Fruit fly (Drosophila melanogaster) whole organism, embryonic: ENCODE results near the gene Ice2.

Experiments
- Abd-B ChIP-seq: fragments of 200-800 bp; sonication (Bioruptor generic); optimal IDR thresholded peaks from 2 replicates; lab custom pipeline; 2018; ENCODE audit warnings: missing biosample characterization, mild to moderate bottlenecking, missing genetic modification characterization, moderate library complexity
- CG10267 ChIP-seq: fragments of 200-800 bp; sonication (Bioruptor generic); optimal IDR thresholded peaks from 2 replicates; lab custom pipeline; 2018; ENCODE audit warnings: missing biosample characterization, mild to moderate bottlenecking, missing genetic modification characterization, moderate library complexity
- CG10321 ChIP-seq: fragments of 200-800 bp; sonication (Bioruptor generic); IDR thresholded peaks from 2 replicates; pipeline ENCODE4 v1.3.6; 2022; ENCODE audit warnings: missing biosample characterization, missing genetic modification characterization
- CG12071 ChIP-seq: fragments of 200-800 bp; sonication (Bioruptor generic); optimal IDR thresholded peaks from 3 replicates; lab custom pipeline; 2018; ENCODE audit warnings: missing biosample characterization, mild to moderate bottlenecking, missing genetic modification characterization
- CG12104 ChIP-seq: fragments of 200-800 bp; sonication (Bioruptor generic); optimal IDR thresholded peaks from 3 replicates; lab custom pipeline; 2016; ENCODE audit warnings: missing biosample characterization, missing genetic modification characterization
- CG12299 ChIP-seq: fragments of 200-800 bp; sonication (Bioruptor generic); optimal IDR thresholded peaks from 2 replicates; lab custom pipeline; 2018; ENCODE audit warnings: missing biosample characterization, mild to moderate bottlenecking, missing genetic modification characterization
- CG12659 ChIP-seq: fragments of 200-800 bp; sonication (Bioruptor generic); optimal IDR thresholded peaks from 3 replicates; lab custom pipeline; 2017; ENCODE audit warnings: mild to moderate bottlenecking, missing biosample characterization, missing genetic modification reagents, missing genetic modification characterization
- CG13287 ChIP-seq: fragments of 200-800 bp; sonication (Bioruptor generic); IDR thresholded peaks from 2 replicates; pipeline ENCODE4 v1.3.6; 2022; ENCODE audit warnings: missing biosample characterization, missing genetic modification characterization; ENCODE audit not compliant: partially characterized antibody
- CG14050 ChIP-seq: fragments of 200-800 bp; sonication (Bioruptor generic); IDR thresholded peaks from 3 replicates; pipeline ENCODE4 v1.3.6; 2022; ENCODE audit warnings: missing biosample characterization, missing genetic modification characterization
- CG15514 ChIP-seq: fragments of 200-800 bp; sonication (Bioruptor generic); optimal IDR thresholded peaks from 3 replicates; lab custom pipeline; 2017; ENCODE audit warnings: missing biosample characterization, missing genetic modification characterization, mild to moderate bottlenecking, moderate library complexity, missing genetic modification reagents
- CG2712 ChIP-seq: fragments of 200-800 bp; optimal IDR thresholded peaks from 3 replicates; lab custom pipeline; 2019; ENCODE audit warnings: missing biosample characterization, mild to moderate bottlenecking, missing genetic modification characterization, moderate library complexity
- CG3163 ChIP-seq: fragments of 200-800 bp; sonication (Bioruptor generic); optimal IDR thresholded peaks from 3 replicates; lab custom pipeline; 2016; ENCODE audit warnings: missing biosample characterization, missing genetic modification characterization
- CG33213 ChIP-seq: fragments of 200-800 bp; sonication (Bioruptor generic); optimal IDR thresholded peaks from 3 replicates; lab custom pipeline; 2016; ENCODE audit warnings: missing biosample characterization, missing genetic modification characterization
- CG6175 ChIP-seq: fragments of 200-800 bp; sonication (Bioruptor generic); IDR thresholded peaks from 3 replicates; pipeline ENCODE4 v1.3.6; 2022; ENCODE audit warnings: missing biosample characterization, missing genetic modification characterization
- CG7839 ChIP-seq: fragments of 200-800 bp; sonication (Bioruptor generic); optimal IDR thresholded peaks from 3 replicates; lab custom pipeline; 2018; ENCODE audit warnings: missing biosample characterization, mild to moderate bottlenecking, missing genetic modification characterization, moderate library complexity
- Chrac-16 ChIP-seq: fragments of 200-800 bp; sonication (Bioruptor generic); optimal IDR thresholded peaks from 3 replicates; lab custom pipeline; 2016; ENCODE audit warnings: missing biosample characterization, missing genetic modification characterization
- CoRest ChIP-seq: fragments of 200-800 bp; sonication (Bioruptor generic); optimal IDR thresholded peaks from 3 replicates; lab custom pipeline; 2018; ENCODE audit warnings: missing biosample characterization, mild to moderate bottlenecking, missing genetic modification characterization, moderate library complexity
- Dp ChIP-seq: fragments of 200-800 bp; sonication (Bioruptor generic); optimal IDR thresholded peaks from 2 replicates; lab custom pipeline; 2018; ENCODE audit warnings: missing biosample characterization, mild to moderate bottlenecking, missing genetic modification characterization, moderate library complexity
- Hr39 ChIP-seq: fragments of >200 bp; optimal IDR thresholded peaks from 2 replicates; lab custom pipeline; 2017
- Hsf ChIP-seq: fragments of 200-800 bp; sonication (Bioruptor generic); optimal IDR thresholded peaks from 3 replicates; lab custom pipeline; 2016; ENCODE audit warnings: missing biosample characterization, missing genetic modification characterization
- Med ChIP-seq: fragments of 200-800 bp; sonication (Bioruptor generic); peaks from one replicate; lab custom pipeline; 2016; ENCODE audit warnings: missing biosample characterization, missing genetic modification characterization, mild to moderate bottlenecking, inconsistent platforms, moderate library complexity
- Opbp ChIP-seq: fragments of 200-800 bp; sonication (Bioruptor generic); IDR thresholded peaks from 3 replicates; pipeline ENCODE4 v1.3.6; 2022; ENCODE audit warnings: missing biosample characterization, missing genetic modification characterization; ENCODE audit not compliant: partially characterized antibody
- Side ChIP-seq: fragments of 200-800 bp; sonication (Bioruptor generic); optimal IDR thresholded peaks from 2 replicates; lab custom pipeline; 2016; ENCODE audit warnings: missing biosample characterization, missing genetic modification characterization
- Sry-δ ChIP-seq: fragments of 200-800 bp; sonication (Bioruptor generic); optimal IDR thresholded peaks from 2 replicates; lab custom pipeline; 2016; ENCODE audit warnings: missing biosample characterization, missing genetic modification characterization
- Tbp ChIP-seq: fragments of >200 bp; optimal IDR thresholded peaks from 2 replicates; lab custom pipeline; 2018; ENCODE audit warnings: missing biosample characterization, missing genetic modification characterization
- Trl ChIP-seq, 3 experiments: fragments of >200 bp in 2 of 3; fragments of 200-800 bp in 1 of 3; sonication (Bioruptor generic) in 1 of 3; optimal IDR thresholded peaks; 2 replicates in 1 of 3; 3 replicates in 2 of 3; lab custom pipeline; 2016 to 2017; ENCODE audit warnings: missing biosample characterization in 1 of 3, missing genetic modification characterization in 1 of 3
- Vsx1 ChIP-seq: fragments of 200-800 bp; sonication (Bioruptor generic); optimal IDR thresholded peaks from 2 replicates; lab custom pipeline; 2017; ENCODE audit warnings: missing biosample characterization, mild to moderate bottlenecking, missing genetic modification characterization, missing genetic modification reagents
- ash1 ChIP-seq: fragments of 200-800 bp; sonication (Bioruptor generic); optimal IDR thresholded peaks from 2 replicates; lab custom pipeline; 2018; ENCODE audit warnings: missing biosample characterization, mild to moderate bottlenecking, missing genetic modification characterization
- bcd ChIP-seq: fragments of 200-800 bp; sonication (Bioruptor generic); optimal IDR thresholded peaks from 2 replicates; lab custom pipeline; 2017; ENCODE audit warnings: missing biosample characterization, mild to moderate bottlenecking, missing genetic modification characterization
- dpn ChIP-seq, 2 experiments: fragments of 200-800 bp; sonication (Bioruptor generic); optimal IDR thresholded peaks; 3 replicates each; lab custom pipeline; 2016; ENCODE audit warnings: missing biosample characterization in 2 of 2, missing genetic modification characterization in 2 of 2
- esg ChIP-seq: fragments of 200-800 bp; sonication (Bioruptor generic); conservative IDR thresholded peaks from 2 replicates; pipeline ENCODE4 v1.3.6; 2022; ENCODE audit warnings: missing biosample characterization, missing genetic modification characterization
- ewg ChIP-seq: fragments of 200-800 bp; sonication (Bioruptor generic); optimal IDR thresholded peaks from 3 replicates; lab custom pipeline; 2017; ENCODE audit warnings: mild to moderate bottlenecking, missing biosample characterization, missing genetic modification reagents, missing genetic modification characterization
- gsb-n ChIP-seq: fragments of 200-800 bp; sonication (Bioruptor generic); optimal IDR thresholded peaks from 3 replicates; lab custom pipeline; 2018; ENCODE audit warnings: missing biosample characterization, mild to moderate bottlenecking, missing genetic modification characterization
- jigr1 ChIP-seq: fragments of 200-800 bp; sonication (Bioruptor generic); IDR thresholded peaks from 3 replicates; pipeline ENCODE4 v1.3.6; 2022; ENCODE audit warnings: missing biosample characterization, missing genetic modification characterization
- kni ChIP-seq: fragments of 200-800 bp; sonication (Bioruptor generic); optimal IDR thresholded peaks from 3 replicates; lab custom pipeline; 2017; ENCODE audit warnings: mild to moderate bottlenecking, missing biosample characterization, missing genetic modification reagents, missing genetic modification characterization
- lilli ChIP-seq: fragments of 200-800 bp; sonication (Bioruptor generic); optimal IDR thresholded peaks from 3 replicates; lab custom pipeline; 2016; ENCODE audit warnings: missing biosample characterization, missing genetic modification characterization
- phol ChIP-seq: fragments of 200-800 bp; sonication (Bioruptor generic); optimal IDR thresholded peaks from 3 replicates; lab custom pipeline; 2018; ENCODE audit warnings: missing biosample characterization, mild to moderate bottlenecking, missing genetic modification characterization, moderate library complexity
- pnt ChIP-seq: fragments of 200-800 bp; sonication (Bioruptor generic); optimal IDR thresholded peaks from 3 replicates; lab custom pipeline; 2016; ENCODE audit warnings: missing biosample characterization, missing genetic modification characterization
- row ChIP-seq: fragments of 200-800 bp; sonication (Bioruptor generic); IDR thresholded peaks from 3 replicates; pipeline ENCODE4 v1.3.6; 2022; ENCODE audit warnings: missing biosample characterization, missing genetic modification characterization
- seq ChIP-seq: fragments of 200-800 bp; sonication (Bioruptor generic); IDR thresholded peaks from 2 replicates; pipeline ENCODE4 v1.3.6; 2022; ENCODE audit warnings: missing biosample characterization, missing genetic modification characterization
- shn ChIP-seq: fragments of 200-800 bp; sonication (Bioruptor generic); optimal IDR thresholded peaks from 3 replicates; lab custom pipeline; 2016; ENCODE audit warnings: missing biosample characterization, missing genetic modification characterization
- sna ChIP-seq: fragments of 200-800 bp; sonication (Bioruptor generic); IDR thresholded peaks from 2 replicates; pipeline ENCODE4 v1.3.6; 2022; ENCODE audit warnings: missing biosample characterization, missing genetic modification characterization; ENCODE audit not compliant: partially characterized antibody
- sob ChIP-seq: fragments of 200-800 bp; sonication (Bioruptor generic); IDR thresholded peaks from 2 replicates; pipeline ENCODE4 v1.3.6; 2022; ENCODE audit warnings: missing biosample characterization, missing genetic modification characterization
- tin ChIP-seq: fragments of 200-800 bp; sonication (Bioruptor generic); optimal IDR thresholded peaks from 3 replicates; lab custom pipeline; 2016; ENCODE audit warnings: missing biosample characterization, missing genetic modification characterization
- tna ChIP-seq: fragments of 200-800 bp; sonication (Bioruptor generic); IDR thresholded peaks from 2 replicates; pipeline ENCODE4 v1.3.6; 2022; ENCODE audit warnings: missing biosample characterization, missing genetic modification characterization; ENCODE audit not compliant: partially characterized antibody
- trem ChIP-seq: fragments of 200-800 bp; optimal IDR thresholded peaks from 3 replicates; lab custom pipeline; 2019; ENCODE audit warnings: missing biosample characterization, mild to moderate bottlenecking, missing genetic modification characterization, moderate library complexity
- ttk ChIP-seq: fragments of 200-800 bp; sonication (Bioruptor generic); IDR thresholded peaks from 2 replicates; pipeline ENCODE4 v2.1.2; 2022; ENCODE audit warnings: missing biosample characterization, missing genetic modification characterization
- unc-4 ChIP-seq: fragments of 200-800 bp; sonication (Bioruptor generic); IDR thresholded peaks from 2 replicates; pipeline ENCODE4 v1.3.6; 2022; ENCODE audit warnings: missing biosample characterization, missing genetic modification characterization; ENCODE audit not compliant: partially characterized antibody
- usp ChIP-seq: fragments of >200 bp; optimal IDR thresholded peaks from 2 replicates; lab custom pipeline; 2017; ENCODE audit warnings: missing biosample characterization, missing genetic modification characterization
- zfh2 ChIP-seq: fragments of 200-800 bp; sonication (Bioruptor generic); optimal IDR thresholded peaks from 2 replicates; lab custom pipeline; 2016; ENCODE audit warnings: missing biosample characterization, missing genetic modification characterization

Gene Ice2

dm6 chr3R:21155931-21156488 lies 26.0 kb downstream of the Ice2 start (continued):
- TF ChIP-seq sob, result no peak
- TF ChIP-seq CG6175 (GFP tag; lab: Robert Waterston, UW), result no peak
- TF ChIP-seq ewg (GFP tag; lab: Kevin White, UChicago), result no peak
- peak; percentile 3 for TF ChIP-seq pnt (GFP tag; lab: Kevin White, UChicago)
- peak; percentile 53; the same call in 1 of the 2 replicates for TF ChIP-seq tna (GFP tag; lab: Robert Waterston, UW)
- peak; percentile 82 for TF ChIP-seq CG33213 (GFP tag; lab: Kevin White, UChicago)
- no peak for TF ChIP-seq usp (GFP tag; lab: Kevin White, UChicago)
- TF ChIP-seq Side (GFP tag; lab: Kevin White, UChicago), result peak; percentile 1
- TF ChIP-seq Vsx1 (GFP tag; lab: Kevin White, UChicago), result no peak
- peak; percentile 78 for TF ChIP-seq Sry-δ (GFP tag; lab: Kevin White, UChicago)
- peak; percentile 19 for TF ChIP-seq trem (tag; lab: Kevin White, UChicago)
- TF ChIP-seq lilli (GFP tag; lab: Kevin White, UChicago), result peak; percentile 29
- no peak for TF ChIP-seq esg (GFP tag; lab: Robert Waterston, UW)
- no peak for TF ChIP-seq CG12299
- peak; percentile 53; the same call in 2 of the 3 replicates for TF ChIP-seq Opbp (GFP tag; lab: Robert Waterston, UW)
- TF ChIP-seq Abd-B (GFP tag; lab: Kevin White, UChicago), result peak; percentile 24
- peak; percentile 82 for TF ChIP-seq Med
- TF ChIP-seq tin, result no peak
- TF ChIP-seq zfh2 (GFP tag; lab: Kevin White, UChicago), result peak; percentile 29
- TF ChIP-seq CG12071 (GFP tag; lab: Kevin White, UChicago), result no peak
- peak; percentile 32 for TF ChIP-seq phol (tag; lab: Kevin White, UChicago)
- TF ChIP-seq CG10321 (GFP tag; lab: Robert Waterston, UW), result no peak
- TF ChIP-seq Trl (optimal IDR thresholded peaks at IDR 0.05; lab: Kevin White, UChicago), result no peak
- TF ChIP-seq Trl (GFP tag; optimal IDR thresholded peaks at IDR 0.05; lab: Kevin White, UChicago), result peak; percentile 6
- peak; percentile 60 for TF ChIP-seq unc-4 (GFP tag; lab: Robert Waterston, UW)
- TF ChIP-seq Tbp (GFP tag; lab: Kevin White, UChicago), result no peak
- peak; percentile 6 for TF ChIP-seq Hsf (GFP tag; lab: Kevin White, UChicago)
- TF ChIP-seq seq (GFP tag; lab: Robert Waterston, UW), result no peak
- peak; percentile 18 for TF ChIP-seq CG2712 (tag; lab: Kevin White, UChicago)
- peak; percentile 17 for TF ChIP-seq CG3163 (GFP tag; lab: Kevin White, UChicago)
- no peak for TF ChIP-seq ttk (GFP tag; lab: Robert Waterston, UW)
- peak; percentile 35; the same call in 1 of the 3 replicates for TF ChIP-seq row
- peak; percentile 53 for TF ChIP-seq CG12659 (GFP tag; lab: Kevin White, UChicago)
- TF ChIP-seq Chrac-16 (GFP tag; lab: Kevin White, UChicago), result peak; percentile 7
- no peak for TF ChIP-seq CG14050
- peak; percentile 7 for TF ChIP-seq CG7839 (tag; lab: Kevin White, UChicago)
- no peak for TF ChIP-seq jigr1 (GFP tag; lab: Robert Waterston, UW)
- peak; percentile 98 for TF ChIP-seq Dp (GFP tag; lab: Kevin White, UChicago)
- peak; percentile 51 for TF ChIP-seq bcd (GFP tag; lab: Kevin White, UChicago)
- peak; percentile 40 for TF ChIP-seq CG15514 (GFP tag; lab: Kevin White, UChicago)
- peak; percentile 71 for TF ChIP-seq sna (GFP tag; lab: Robert Waterston, UW)
- TF ChIP-seq ash1 (GFP tag; lab: Kevin White, UChicago), result no peak
- TF ChIP-seq CoRest (tag; lab: Kevin White, UChicago), result peak; percentile 63
- TF ChIP-seq gsb-n (tag; lab: Kevin White, UChicago), result peak; percentile 29
- no peak for TF ChIP-seq Hr39 (lab: Kevin White, UChicago)
- no peak for TF ChIP-seq kni (GFP tag; lab: Kevin White, UChicago)
- TF ChIP-seq CG13287 (GFP tag; lab: Robert Waterston, UW), result peak; percentile 77
- TF ChIP-seq CG12104 (GFP tag; lab: Kevin White, UChicago), result peak; percentile 34
- TF ChIP-seq CG10267 (tag; lab: Kevin White, UChicago), result peak; percentile 49
- TF ChIP-seq dpn (GFP tag; optimal IDR thresholded peaks at IDR 0.05; lab: Kevin White, UChicago), result peak in 1 of 2 experiments; percentile 26
- no peak for TF ChIP-seq shn (GFP tag; lab: Kevin White, UChicago)
